Fruit fly (Drosophila melanogaster) whole organism, embryonic: Measurements from ENCODE around the gene CG10845.
A peak's percentile ranks its signal among the peaks of the same experiment; 100 is the strongest.

Experiments used
- Adf1 ChIP-seq: fragments of 200-800 bp; sonication (Bioruptor generic); IDR thresholded peaks from 2 replicates; pipeline ENCODE4 v1.3.6; 2022; ENCODE audit warnings: missing biosample characterization, missing genetic modification characterization
- Blimp-1 ChIP-seq: fragments of 200-800 bp; sonication (Bioruptor generic); optimal IDR thresholded peaks from 3 replicates; lab custom pipeline; 2018; ENCODE audit warnings: missing biosample characterization, missing genetic modification characterization, mild to moderate bottlenecking, moderate library complexity, missing genetic modification reagents
- Bteb2 ChIP-seq: fragments of 200-800 bp; sonication (Bioruptor generic); optimal IDR thresholded peaks from 2 replicates; lab custom pipeline; 2016; ENCODE audit warnings: missing biosample characterization, missing genetic modification characterization
- CG10209 ChIP-seq: fragments of 200-800 bp; sonication (Bioruptor generic); optimal IDR thresholded peaks from 3 replicates; lab custom pipeline; 2017; ENCODE audit warnings: missing biosample characterization, mild to moderate bottlenecking, missing genetic modification characterization, missing genetic modification reagents
- CG10267 ChIP-seq: fragments of 200-800 bp; sonication (Bioruptor generic); optimal IDR thresholded peaks from 2 replicates; lab custom pipeline; 2018; ENCODE audit warnings: missing biosample characterization, mild to moderate bottlenecking, missing genetic modification characterization, moderate library complexity
- CG11723 ChIP-seq: fragments of 200-800 bp; sonication (Bioruptor generic); optimal IDR thresholded peaks from 2 replicates; lab custom pipeline; 2017; ENCODE audit warnings: missing biosample characterization, mild to moderate bottlenecking, missing genetic modification characterization
- CG12219 ChIP-seq: fragments of 200-800 bp; sonication (Bioruptor generic); optimal IDR thresholded peaks from 3 replicates; lab custom pipeline; 2018; ENCODE audit warnings: missing biosample characterization, mild to moderate bottlenecking, missing genetic modification characterization
- CG12236 ChIP-seq: fragments of 200-800 bp; sonication (Bioruptor generic); optimal IDR thresholded peaks from 2 replicates; lab custom pipeline; 2016; ENCODE audit warnings: missing biosample characterization, missing genetic modification characterization
- CG15601 ChIP-seq: fragments of 200-800 bp; sonication (Bioruptor generic); optimal IDR thresholded peaks from 3 replicates; lab custom pipeline; 2019; ENCODE audit warnings: missing biosample characterization, mild to moderate bottlenecking, missing genetic modification characterization, moderate library complexity
- CG30431 ChIP-seq: fragments of 200-800 bp; sonication (Bioruptor generic); optimal IDR thresholded peaks from 2 replicates; lab custom pipeline; 2017; ENCODE audit warnings: missing biosample characterization, missing genetic modification characterization
- CG31365 ChIP-seq: fragments of 200-800 bp; sonication (Bioruptor generic); optimal IDR thresholded peaks from 2 replicates; lab custom pipeline; 2018; ENCODE audit warnings: missing biosample characterization, mild to moderate bottlenecking, missing genetic modification characterization
- CG33213 ChIP-seq: fragments of 200-800 bp; sonication (Bioruptor generic); optimal IDR thresholded peaks from 3 replicates; lab custom pipeline; 2016; ENCODE audit warnings: missing biosample characterization, missing genetic modification characterization
- CG34376 ChIP-seq: fragments of 200-800 bp; sonication (Bioruptor generic); optimal IDR thresholded peaks from 2 replicates; lab custom pipeline; 2018; ENCODE audit warnings: missing biosample characterization, mild to moderate bottlenecking, missing genetic modification characterization
- CG43689 ChIP-seq: fragments of 200-800 bp; sonication (Bioruptor generic); IDR thresholded peaks from 2 replicates; pipeline ENCODE4 v1.3.6; 2022; ENCODE audit warnings: missing biosample characterization, missing genetic modification characterization
- CG4404 ChIP-seq: fragments of 200-800 bp; sonication (Bioruptor generic); IDR thresholded peaks from 2 replicates; pipeline ENCODE4 v1.3.6; 2022; ENCODE audit warnings: missing biosample characterization, missing genetic modification characterization
- CG7556 ChIP-seq: fragments of 200-800 bp; sonication (Bioruptor generic); optimal IDR thresholded peaks from 2 replicates; lab custom pipeline; 2017; ENCODE audit warnings: missing biosample characterization, mild to moderate bottlenecking, missing genetic modification characterization
- CG9215 ChIP-seq: fragments of 200-800 bp; sonication (Bioruptor generic); IDR thresholded peaks from 2 replicates; pipeline ENCODE4 v1.3.6; 2022; ENCODE audit warnings: missing biosample characterization, missing genetic modification characterization
- CTCF ChIP-seq: fragments of 200-800 bp; sonication (Bioruptor generic); optimal IDR thresholded peaks from 2 replicates; lab custom pipeline; 2017; ENCODE audit warnings: missing biosample characterization, mild to moderate bottlenecking, missing genetic modification characterization, moderate library complexity
- D ChIP-seq, 2 experiments: fragments of 200-800 bp in 1 of 2; fragments of >200 bp in 1 of 2; sonication (Bioruptor generic) in 1 of 2; optimal IDR thresholded peaks; 2 replicates in 1 of 2; 3 replicates in 1 of 2; lab custom pipeline; 2017; ENCODE audit warnings: mild to moderate bottlenecking in 1 of 2, missing biosample characterization in 1 of 2, missing genetic modification characterization in 1 of 2, missing genetic modification reagents in 1 of 2
- D19A ChIP-seq: fragments of 200-800 bp; optimal IDR thresholded peaks from 3 replicates; lab custom pipeline; 2019; ENCODE audit warnings: missing biosample characterization, mild to moderate bottlenecking, missing genetic modification characterization, moderate library complexity
- Dfd ChIP-seq, 2 experiments: fragments of >200 bp; optimal IDR thresholded peaks; 2 replicates each; lab custom pipeline; 2017; ENCODE audit warnings: missing biosample characterization in 2 of 2, missing genetic modification characterization in 2 of 2
- Dp ChIP-seq: fragments of 200-800 bp; sonication (Bioruptor generic); optimal IDR thresholded peaks from 2 replicates; lab custom pipeline; 2018; ENCODE audit warnings: missing biosample characterization, mild to moderate bottlenecking, missing genetic modification characterization, moderate library complexity
- Eip74EF ChIP-seq, 2 experiments: fragments of 200-800 bp in 1 of 2; fragments of >200 bp in 1 of 2; sonication (Bioruptor generic) in 1 of 2; optimal IDR thresholded peaks; 2 replicates each; lab custom pipeline; 2017 to 2019; ENCODE audit warnings: missing biosample characterization in 2 of 2, missing genetic modification characterization in 2 of 2, mild to moderate bottlenecking in 1 of 2, moderate library complexity in 1 of 2
- Hand ChIP-seq: fragments of 200-800 bp; sonication (Bioruptor generic); optimal IDR thresholded peaks from 2 replicates; lab custom pipeline; 2017; ENCODE audit warnings: mild to moderate bottlenecking, missing biosample characterization, missing genetic modification reagents, missing genetic modification characterization
- Hmx ChIP-seq: fragments of 200-800 bp; sonication (Bioruptor generic); optimal IDR thresholded peaks from 2 replicates; lab custom pipeline; 2016; ENCODE audit warnings: missing biosample characterization, missing genetic modification characterization
- Lpt ChIP-seq: fragments of >200 bp; optimal IDR thresholded peaks from 2 replicates; lab custom pipeline; 2018; ENCODE audit warnings: missing biosample characterization, missing genetic modification characterization
- Meics ChIP-seq: fragments of 200-800 bp; sonication (Bioruptor generic); optimal IDR thresholded peaks from 2 replicates; lab custom pipeline; 2017; ENCODE audit warnings: missing biosample characterization, mild to moderate bottlenecking, missing genetic modification characterization
- Nf-YB ChIP-seq: fragments of 200-800 bp; sonication (Bioruptor generic); optimal IDR thresholded peaks from 3 replicates; lab custom pipeline; 2019; ENCODE audit warnings: missing biosample characterization, mild to moderate bottlenecking, missing genetic modification characterization, moderate library complexity
- Nf-YC ChIP-seq: fragments of 200-800 bp; optimal IDR thresholded peaks from 3 replicates; lab custom pipeline; 2019; ENCODE audit warnings: missing biosample characterization, mild to moderate bottlenecking, missing genetic modification characterization, moderate library complexity
- Sin3A ChIP-seq: fragments of >200 bp; optimal IDR thresholded peaks from 2 replicates; lab custom pipeline; 2018
- Taf1 ChIP-seq: fragments of 200-800 bp; sonication (Bioruptor generic); IDR thresholded peaks from 2 replicates; pipeline ENCODE4 v1.3.6; 2022; ENCODE audit warnings: missing biosample characterization, missing genetic modification characterization
- Xrp1 ChIP-seq: fragments of 200-800 bp; sonication (Bioruptor generic); IDR thresholded peaks from 2 replicates; pipeline ENCODE4 v1.3.6; 2022; ENCODE audit warnings: missing biosample characterization, missing genetic modification characterization
- amos ChIP-seq: fragments of 200-800 bp; sonication (Bioruptor generic); IDR thresholded peaks from 2 replicates; pipeline ENCODE4 v1.3.6; 2022; ENCODE audit warnings: missing biosample characterization, missing genetic modification characterization; ENCODE audit not compliant: partially characterized antibody
- ara ChIP-seq: fragments of 200-800 bp; sonication (Bioruptor generic); IDR thresholded peaks from 2 replicates; pipeline ENCODE4 v1.3.6; 2022; ENCODE audit warnings: missing biosample characterization, missing genetic modification characterization
- ase ChIP-seq: fragments of 200-800 bp; sonication (Bioruptor generic); IDR thresholded peaks from 3 replicates; pipeline ENCODE4 v1.3.6; 2022; ENCODE audit warnings: missing biosample characterization, missing genetic modification characterization
- cg ChIP-seq: fragments of 200-800 bp; sonication (Bioruptor generic); optimal IDR thresholded peaks from 3 replicates; lab custom pipeline; 2019; ENCODE audit warnings: missing biosample characterization, mild to moderate bottlenecking, missing genetic modification characterization, moderate library complexity
- chm ChIP-seq: fragments of 200-800 bp; sonication (Bioruptor generic); IDR thresholded peaks from 2 replicates; pipeline ENCODE4 v1.3.6; 2022; ENCODE audit warnings: missing biosample characterization, missing genetic modification characterization
- crol ChIP-seq: fragments of 200-800 bp; sonication (Bioruptor generic); IDR thresholded peaks from 2 replicates; pipeline ENCODE4 v1.3.6; 2022; ENCODE audit warnings: missing biosample characterization, missing genetic modification characterization
- esg ChIP-seq: fragments of 200-800 bp; sonication (Bioruptor generic); conservative IDR thresholded peaks from 2 replicates; pipeline ENCODE4 v1.3.6; 2022; ENCODE audit warnings: missing biosample characterization, missing genetic modification characterization
- eve ChIP-seq, 2 experiments: fragments of >200 bp; optimal IDR thresholded peaks; 2 replicates each; lab custom pipeline; 2017; ENCODE audit warnings: missing biosample characterization in 2 of 2, missing genetic modification characterization in 2 of 2
- ftz-f1 ChIP-seq: fragments of 200-800 bp; sonication (Bioruptor generic); optimal IDR thresholded peaks from 2 replicates; lab custom pipeline; 2016; ENCODE audit warnings: missing biosample characterization, missing genetic modification characterization
- hth ChIP-seq: fragments of >200 bp; optimal IDR thresholded peaks from 2 replicates; lab custom pipeline; 2017; ENCODE audit warnings: inconsistent platforms
- klu ChIP-seq: fragments of 200-800 bp; sonication (Bioruptor generic); IDR thresholded peaks from 2 replicates; pipeline ENCODE4 v1.3.6; 2022; ENCODE audit warnings: missing biosample characterization, missing genetic modification characterization
- lov ChIP-seq, 2 experiments: fragments of 200-800 bp in 1 of 2; fragments of >200 bp in 1 of 2; sonication (Bioruptor generic) in 1 of 2; IDR thresholded peaks in 1 of 2; optimal IDR thresholded peaks in 1 of 2; 2 replicates in 1 of 2; 3 replicates in 1 of 2; pipeline versions ENCODE4 v1.3.6 to Lab custom; 2017 to 2022; ENCODE audit warnings: missing biosample characterization in 1 of 2, missing genetic modification characterization in 1 of 2
- pfk ChIP-seq: fragments of 200-800 bp; sonication (Bioruptor generic); optimal IDR thresholded peaks from 2 replicates; lab custom pipeline; 2018; ENCODE audit warnings: missing biosample characterization, mild to moderate bottlenecking, missing genetic modification characterization, moderate library complexity
- psq ChIP-seq: fragments of 200-800 bp; sonication (Bioruptor generic); optimal IDR thresholded peaks from 2 replicates; lab custom pipeline; 2017; ENCODE audit warnings: missing biosample characterization, missing genetic modification characterization
- sug ChIP-seq: fragments of 200-800 bp; optimal IDR thresholded peaks from 2 replicates; lab custom pipeline; 2019; ENCODE audit warnings: missing biosample characterization, mild to moderate bottlenecking, missing genetic modification characterization, moderate library complexity
- tap ChIP-seq: fragments of 200-800 bp; optimal IDR thresholded peaks from 3 replicates; lab custom pipeline; 2019; ENCODE audit warnings: missing biosample characterization, mild to moderate bottlenecking, missing genetic modification characterization, moderate library complexity
- unpg ChIP-seq: fragments of 200-800 bp; sonication (Bioruptor generic); optimal IDR thresholded peaks from 3 replicates; lab custom pipeline; 2018; ENCODE audit warnings: missing biosample characterization, mild to moderate bottlenecking, missing genetic modification characterization, moderate library complexity
- z ChIP-seq: fragments of 200-800 bp; sonication (Bioruptor generic); IDR thresholded peaks from 3 replicates; pipeline ENCODE4 v1.3.6; 2022; ENCODE audit warnings: missing biosample characterization, missing genetic modification characterization

The CG10845 gene

dm6 chr3R:24864719-24865400 is 36.1 kb upstream of the CG10845 start, which contains the start of the genes Srg1 and Elal (continued):
- TF ChIP-seq chm (GFP tag; lab: Robert Waterston, UW) (no peak), CG33213 (GFP tag; lab: Kevin White, UChicago) (no peak), cg (GFP tag; lab: Kevin White, UChicago) (no peak), sug (tag; lab: Kevin White, UChicago) (peak; percentile 51), lov (optimal IDR thresholded peaks at IDR 0.05; lab: Kevin White, UChicago) (no peak), lov (GFP tag; IDR thresholded peaks at IDR 0.05; lab: Robert Waterston, UW) (no peak), CG12219 (GFP tag; lab: Kevin White, UChicago) (no peak), amos (GFP tag; lab: Robert Waterston, UW) (no peak), Hand (GFP tag; lab: Kevin White, UChicago) (no peak), Dfd (GFP tag; optimal IDR thresholded peaks at IDR 0.05; lab: Kevin White, UChicago) (no peak), eve (GFP tag; optimal IDR thresholded peaks at IDR 0.05; lab: Kevin White, UChicago) (no peak), CG7556 (GFP tag; lab: Kevin White, UChicago) (peak; percentile 33), CG12236 (GFP tag; lab: Kevin White, UChicago) (no peak), ara (GFP tag; lab: Robert Waterston, UW) (no peak), Hmx (GFP tag; lab: Kevin White, UChicago) (no peak), Blimp-1 (no peak), CTCF (no peak), Lpt (GFP tag; lab: Kevin White, UChicago) (no peak), Meics (peak; percentile 46), CG31365 (tag; lab: Kevin White, UChicago) (no peak), Xrp1 (GFP tag; lab: Robert Waterston, UW) (peak; percentile 21; the same call in 1 of the 2 replicates), hth (lab: Kevin White, UChicago) (no peak), klu (no peak), CG34376 (GFP tag; lab: Kevin White, UChicago) (peak; percentile 62), Bteb2 (GFP tag; lab: Kevin White, UChicago) (no peak), CG30431 (GFP tag; lab: Kevin White, UChicago) (no peak), CG10267 (tag; lab: Kevin White, UChicago) (peak; percentile 32), CG11723 (no peak), CG10209 (GFP tag; lab: Kevin White, UChicago) (peak; percentile 6), CG43689 (GFP tag; lab: Robert Waterston, UW) (no peak), z (GFP tag; lab: Robert Waterston, UW) (no peak), CG15601 (tag; lab: Kevin White, UChicago) (peak; percentile 13), unpg (GFP tag; lab: Kevin White, UChicago) (peak; percentile 40), ase (no peak), crol (GFP tag; lab: Robert Waterston, UW) (no peak), D (optimal IDR thresholded peaks at IDR 0.05; lab: Kevin White, UChicago) (no peak), D (GFP tag; optimal IDR thresholded peaks at IDR 0.05; lab: Kevin White, UChicago) (no peak), Taf1 (GFP tag; lab: Robert Waterston, UW) (0 out of 2 replicates have a peak, but pooled peaks have one; percentile 21), esg (GFP tag; lab: Robert Waterston, UW) (0 out of 2 replicates have a peak, but pooled peaks have one; percentile 4), CG4404 (GFP tag; lab: Robert Waterston, UW) (no peak), tap (tag; lab: Kevin White, UChicago) (no peak), CG9215 (GFP tag; lab: Robert Waterston, UW) (no peak), Nf-YC (tag; lab: Kevin White, UChicago) (no peak), D19A (tag; lab: Kevin White, UChicago) (no peak), Eip74EF (GFP tag; optimal IDR thresholded peaks at IDR 0.05; lab: Kevin White, UChicago) (no peak), ftz-f1 (GFP tag; lab: Kevin White, UChicago) (no peak), Nf-YB (GFP tag; lab: Kevin White, UChicago) (no peak), Sin3A (lab: Kevin White, UChicago) (no peak), pfk (peak; percentile 30), Adf1 (GFP tag; lab: Robert Waterston, UW) (no peak), psq (GFP tag; lab: Kevin White, UChicago) (no peak), Dp (GFP tag; lab: Kevin White, UChicago) (no peak)
